Worm (Caenorhabditis elegans) whole organism, L2 larva: ENCODE data around the gene R04D3.3.

Source experiments
- C34F6.9 ChIP-seq: fragments of 150-350 bp; optimal IDR thresholded peaks from 2 replicates; lab custom pipeline; 2014; ENCODE audit warnings: missing biosample characterization, missing genetic modification characterization
- F13H6.1 ChIP-seq: sonication (generic microtip); optimal IDR thresholded peaks from 2 replicates; lab custom pipeline; 2016; ENCODE audit warnings: missing genetic modification characterization, missing compliant biosample characterization
- R02D3.7 ChIP-seq: fragments of 150-350 bp; optimal IDR thresholded peaks from 2 replicates; lab custom pipeline; 2014; ENCODE audit warnings: missing biosample characterization, missing genetic modification characterization
- Y55F3AM.14 ChIP-seq: fragments of 200-800 bp; sonication (Bioruptor generic); optimal IDR thresholded peaks from 2 replicates; lab custom pipeline; 2018; ENCODE audit warnings: mild to moderate bottlenecking, missing genetic modification characterization, missing compliant biosample characterization
- ZK546.5 ChIP-seq: sonication (generic microtip); optimal IDR thresholded peaks from 2 replicates; lab custom pipeline; 2017; ENCODE audit warnings: missing biosample characterization, missing genetic modification characterization
- alr-1 ChIP-seq: fragments of 150-350 bp; optimal IDR thresholded peaks from 2 replicates; lab custom pipeline; 2014; ENCODE audit warnings: missing biosample characterization, missing genetic modification characterization
- aly-2 ChIP-seq: fragments of 150-350 bp; optimal IDR thresholded peaks from 2 replicates; lab custom pipeline; 2014; ENCODE audit warnings: missing biosample characterization, missing genetic modification characterization
- ama-1 ChIP-seq: fragments of 150-350 bp; optimal IDR thresholded peaks from 2 replicates; lab custom pipeline; 2018; ENCODE audit warnings: inconsistent platforms
- blmp-1 ChIP-seq: sonication (generic microtip); optimal IDR thresholded peaks from 2 replicates; lab custom pipeline; 2017; ENCODE audit warnings: missing genetic modification characterization, mild to moderate bottlenecking, missing compliant biosample characterization, antibody characterized with exemption, moderate library complexity; ENCODE audit not compliant: insufficient read depth
- ceh-16 ChIP-seq: fragments of 150-350 bp; optimal IDR thresholded peaks from 2 replicates; lab custom pipeline; 2014; ENCODE audit warnings: missing biosample characterization, missing genetic modification characterization
- ceh-82 ChIP-seq: fragments of 150-350 bp; optimal IDR thresholded peaks from 2 replicates; lab custom pipeline; 2014; ENCODE audit warnings: missing biosample characterization, missing genetic modification characterization
- crh-2 ChIP-seq: sonication (generic microtip); optimal IDR thresholded peaks from 2 replicates; lab custom pipeline; 2017; ENCODE audit warnings: missing biosample characterization, missing genetic modification characterization
- dmd-4 ChIP-seq: sonication (generic microtip); optimal IDR thresholded peaks from 2 replicates; lab custom pipeline; 2017; ENCODE audit warnings: missing biosample characterization, missing genetic modification characterization
- egl-27 ChIP-seq: sonication (generic microtip); optimal IDR thresholded peaks from 3 replicates; lab custom pipeline; 2017; ENCODE audit warnings: missing biosample characterization, missing genetic modification reagents, missing genetic modification characterization
- elt-1 ChIP-seq: fragments of 150-350 bp; optimal IDR thresholded peaks from 2 replicates; lab custom pipeline; 2014; ENCODE audit warnings: missing biosample characterization, missing genetic modification characterization
- elt-3 ChIP-seq: sonication (generic microtip); optimal IDR thresholded peaks from 2 replicates; lab custom pipeline; 2017; ENCODE audit warnings: missing biosample characterization, missing genetic modification characterization
- fos-1 ChIP-seq: fragments of 150-350 bp; optimal IDR thresholded peaks from 2 replicates; lab custom pipeline; 2014; ENCODE audit warnings: missing biosample characterization, missing genetic modification characterization
- gmeb-1 ChIP-seq: fragments of 150-350 bp; optimal IDR thresholded peaks from 2 replicates; lab custom pipeline; 2014; ENCODE audit warnings: missing biosample characterization, missing genetic modification characterization
- lin-11 ChIP-seq: fragments of 150-350 bp; sonication (generic microtip); optimal IDR thresholded peaks from 2 replicates; lab custom pipeline; 2014; ENCODE audit warnings: missing biosample characterization, missing genetic modification characterization, inconsistent platforms, mixed read lengths
- lin-13 ChIP-seq: fragments of 150-350 bp; optimal IDR thresholded peaks from 2 replicates; lab custom pipeline; 2014; ENCODE audit warnings: missing biosample characterization, missing genetic modification reagents, missing genetic modification characterization
- lin-39 ChIP-seq: fragments of 150-350 bp; optimal IDR thresholded peaks from 2 replicates; lab custom pipeline; 2014; ENCODE audit warnings: missing biosample characterization, missing genetic modification reagents, missing genetic modification characterization
- lsy-2 ChIP-seq, 2 experiments: fragments of 150-350 bp in 1 of 2; sonication (generic microtip) in 1 of 2; optimal IDR thresholded peaks; 2 replicates each; lab custom pipeline; 2014 to 2017; ENCODE audit warnings: missing biosample characterization in 2 of 2, missing genetic modification characterization in 2 of 2
- mab-5 ChIP-seq: fragments of 150-350 bp; optimal IDR thresholded peaks from 2 replicates; lab custom pipeline; 2014; ENCODE audit warnings: missing biosample characterization, missing genetic modification characterization
- mbf-1 ChIP-seq: sonication (generic microtip); optimal IDR thresholded peaks from 2 replicates; lab custom pipeline; 2017; ENCODE audit warnings: missing biosample characterization, missing genetic modification characterization
- mdl-1 ChIP-seq, 2 experiments: fragments of 150-350 bp in 1 of 2; sonication (generic microtip) in 1 of 2; optimal IDR thresholded peaks; 2 replicates each; lab custom pipeline; 2017; ENCODE audit warnings: missing biosample characterization in 2 of 2, missing genetic modification characterization in 2 of 2
- nhr-10 ChIP-seq: sonication (generic microtip); optimal IDR thresholded peaks from 2 replicates; lab custom pipeline; 2017; ENCODE audit warnings: missing biosample characterization, missing genetic modification characterization
- nhr-11 ChIP-seq: fragments of 150-350 bp; optimal IDR thresholded peaks from 2 replicates; lab custom pipeline; 2014; ENCODE audit warnings: missing biosample characterization, missing genetic modification characterization
- nhr-12 ChIP-seq: fragments of 150-350 bp; optimal IDR thresholded peaks from 2 replicates; lab custom pipeline; 2014; ENCODE audit warnings: missing biosample characterization, missing genetic modification characterization
- nhr-129 ChIP-seq: fragments of 150-350 bp; optimal IDR thresholded peaks from 2 replicates; lab custom pipeline; 2014; ENCODE audit warnings: missing biosample characterization, missing genetic modification characterization
- nhr-21 ChIP-seq: fragments of 150-350 bp; optimal IDR thresholded peaks from 2 replicates; lab custom pipeline; 2014; ENCODE audit warnings: missing biosample characterization, missing genetic modification characterization
- nhr-23 ChIP-seq: fragments of 150-350 bp; optimal IDR thresholded peaks from 2 replicates; lab custom pipeline; 2014; ENCODE audit warnings: missing biosample characterization, missing genetic modification reagents, missing genetic modification characterization
- nhr-237 ChIP-seq: fragments of 150-350 bp; optimal IDR thresholded peaks from 2 replicates; lab custom pipeline; 2014; ENCODE audit warnings: missing biosample characterization, missing genetic modification characterization
- nhr-25 ChIP-seq: fragments of 150-350 bp; sonication (generic microtip); optimal IDR thresholded peaks from 3 replicates; lab custom pipeline; 2014; ENCODE audit warnings: missing biosample characterization, missing genetic modification characterization
- nhr-6 ChIP-seq: fragments of 150-350 bp; optimal IDR thresholded peaks from 2 replicates; lab custom pipeline; 2014; ENCODE audit warnings: missing biosample characterization, missing genetic modification characterization
- nhr-77 ChIP-seq: fragments of 150-350 bp; optimal IDR thresholded peaks from 2 replicates; lab custom pipeline; 2014; ENCODE audit warnings: missing biosample characterization, missing genetic modification characterization
- peb-1 ChIP-seq: fragments of 150-350 bp; optimal IDR thresholded peaks from 2 replicates; lab custom pipeline; 2014; ENCODE audit warnings: missing biosample characterization, missing genetic modification characterization
- sem-4 ChIP-seq: fragments of 150-350 bp; optimal IDR thresholded peaks from 2 replicates; lab custom pipeline; 2014; ENCODE audit warnings: missing biosample characterization, missing genetic modification reagents, missing genetic modification characterization
- skn-1 ChIP-seq: sonication (generic microtip); optimal IDR thresholded peaks from 2 replicates; lab custom pipeline; 2017; ENCODE audit warnings: missing biosample characterization, missing genetic modification characterization
- sma-3 ChIP-seq: sonication (generic microtip); optimal IDR thresholded peaks from 2 replicates; lab custom pipeline; 2016; ENCODE audit warnings: missing genetic modification reagents, missing genetic modification characterization, missing compliant biosample characterization
- sma-9 ChIP-seq, 2 experiments: fragments of 150-350 bp in 1 of 2; sonication (generic microtip) in 1 of 2; optimal IDR thresholded peaks; 2 replicates each; lab custom pipeline; 2014 to 2016; ENCODE audit warnings: missing genetic modification characterization in 2 of 2, mild to moderate bottlenecking in 1 of 2, missing biosample characterization in 1 of 2, missing compliant biosample characterization in 1 of 2, missing genetic modification reagents in 1 of 2, moderate library complexity in 1 of 2
- snpc-4 ChIP-seq: fragments of 150-350 bp; optimal IDR thresholded peaks from 2 replicates; lab custom pipeline; 2014; ENCODE audit warnings: missing biosample characterization, missing genetic modification characterization
- unc-39 ChIP-seq: fragments of 150-350 bp; optimal IDR thresholded peaks from 2 replicates; lab custom pipeline; 2014; ENCODE audit warnings: missing biosample characterization, missing genetic modification characterization
- unc-55 ChIP-seq: fragments of 150-350 bp; sonication (generic microtip); optimal IDR thresholded peaks from 3 replicates; lab custom pipeline; 2014; ENCODE audit warnings: missing biosample characterization, missing genetic modification reagents, missing genetic modification characterization
- unc-62 ChIP-seq: fragments of 150-350 bp; optimal IDR thresholded peaks from 2 replicates; lab custom pipeline; 2014; ENCODE audit warnings: missing biosample characterization, missing genetic modification reagents, missing genetic modification characterization
- zag-1 ChIP-seq: fragments of 150-350 bp; optimal IDR thresholded peaks from 2 replicates; lab custom pipeline; 2014; ENCODE audit warnings: missing biosample characterization, missing genetic modification characterization
- ztf-1 ChIP-seq: fragments of 200-800 bp; sonication (Bioruptor generic); conservative IDR thresholded peaks from 2 replicates; pipeline ENCODE4 v1.3.6; 2022; ENCODE audit warnings: missing genetic modification characterization, missing compliant biosample characterization
- ztf-11 ChIP-seq: sonication (generic microtip); optimal IDR thresholded peaks from 2 replicates; lab custom pipeline; 2017; ENCODE audit warnings: missing biosample characterization, missing genetic modification characterization
- ztf-4 ChIP-seq: fragments of 150-350 bp; optimal IDR thresholded peaks from 2 replicates; lab custom pipeline; 2014; ENCODE audit warnings: missing biosample characterization, missing genetic modification characterization

The R04D3.3 gene

DNA sequence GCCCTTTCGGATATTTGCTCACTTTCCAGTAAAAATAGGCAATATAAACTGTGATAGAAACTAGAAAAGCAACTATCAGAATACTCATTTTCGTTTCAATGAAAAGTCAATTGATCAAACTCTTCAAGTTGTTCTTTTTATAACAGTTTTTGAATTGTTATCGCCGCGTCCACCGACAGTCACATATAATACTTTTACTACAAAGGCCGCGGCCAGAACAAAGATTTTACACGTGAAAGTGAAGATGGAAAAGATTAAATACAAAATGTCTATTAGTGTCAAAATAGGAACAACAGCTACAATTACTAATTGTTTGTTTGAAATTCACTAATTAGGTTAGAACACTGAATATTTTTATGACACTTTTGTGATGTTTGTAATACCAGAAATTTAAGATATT, 20.8 kb downstream of the R04D3.3 start, which contains the start of gene cyp-14A2:
Gene cyp-14A2, minus strand, starts transcription at position 101 of the 400 bp plus-strand sequence.
- TF ChIP-seq ceh-82 (no peak), egl-27 (tag; lab: Kevin White, UChicago) (no peak), nhr-237 (tag; lab: Kevin White, UChicago) (no peak), unc-55 (GFP tag; lab: Kevin White, UChicago) (no peak), mbf-1 (tag; lab: Kevin White, UChicago) (no peak), dmd-4 (no peak)

DNA sequence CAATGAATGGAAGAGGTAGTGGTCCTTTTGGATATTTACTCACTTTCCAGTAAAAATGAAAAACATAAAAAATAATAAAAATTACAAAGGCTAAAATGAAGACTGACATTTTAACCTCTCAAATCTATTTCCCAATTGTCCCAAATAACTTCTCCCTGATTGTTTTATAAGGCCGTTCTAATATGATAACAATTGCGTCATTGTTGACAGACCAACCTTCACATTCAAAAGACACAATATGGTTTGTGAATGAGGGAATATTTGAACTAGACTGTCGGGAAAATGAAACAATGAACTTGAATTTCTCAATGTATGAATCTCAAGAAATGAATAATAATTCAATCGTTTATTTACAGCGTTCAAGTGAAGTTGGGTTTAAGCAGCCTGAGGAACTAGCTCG, 23.2 kb downstream of the R04D3.3 start, which contains the start of gene cyp-14A1:
Gene cyp-14A1, minus strand, starts transcription at position 126 of the 400 bp plus-strand sequence.
- TF ChIP-seq skn-1 (tag; lab: Kevin White, UChicago) (no peak), nhr-129 (tag; lab: Kevin White, UChicago) (peak; percentile 74), mdl-1 (tag; optimal IDR thresholded peaks at IDR 0.05; lab: Kevin White, UChicago) (no peak), Y55F3AM.14 (GFP tag; lab: Kevin White, UChicago) (no peak)
- TF ChIP-seq, all 48 proteins: peak for 1

DNA sequence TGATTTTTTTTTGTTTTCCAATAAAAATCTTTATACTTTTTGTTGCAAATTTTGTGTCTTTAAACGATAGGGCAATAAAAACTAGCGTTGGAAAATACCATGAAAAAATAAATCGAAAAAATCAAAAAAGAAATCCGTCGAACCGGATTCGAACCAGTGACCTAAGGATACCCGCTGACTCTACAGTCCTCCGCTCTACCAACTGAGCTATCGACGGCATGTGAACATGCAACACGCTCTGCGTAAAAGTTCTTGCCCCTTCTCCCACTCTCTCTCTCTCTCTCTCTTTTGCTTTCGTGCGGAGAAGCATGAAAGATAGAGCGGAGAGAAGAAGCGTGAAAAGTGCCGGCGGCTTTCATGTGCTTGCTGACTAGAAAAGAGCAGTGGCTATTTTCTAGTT, 25.9 kb downstream of the R04D3.3 start:
- no peak for TF ChIP-seq ZK546.5 (tag; lab: Kevin White, UChicago)
- TF ChIP-seq crh-2 (tag; lab: Kevin White, UChicago), result peak; percentile 36
- peak in 1 of 2 experiments; percentile 36 for TF ChIP-seq lsy-2 (tag; optimal IDR thresholded peaks at IDR 0.05; lab: Kevin White, UChicago)
- no peak for TF ChIP-seq lin-39
- peak; percentile 83 for TF ChIP-seq nhr-129 (tag; lab: Kevin White, UChicago)
- TF ChIP-seq nhr-23 (tag; lab: Kevin White, UChicago), result no peak
- TF ChIP-seq ztf-1 (GFP tag; lab: Robert Waterston, UW), result no peak
- no peak for TF ChIP-seq elt-3 (tag; lab: Kevin White, UChicago)
- TF ChIP-seq ztf-11 (tag; lab: Kevin White, UChicago), result no peak
- no peak for TF ChIP-seq unc-62
- TF ChIP-seq lin-13 (GFP tag; lab: Kevin White, UChicago), result no peak
- TF ChIP-seq nhr-21, result peak; percentile 42
- peak; percentile 30 for TF ChIP-seq sma-3 (GFP tag; lab: Kevin White, UChicago)
- peak; percentile 19 for TF ChIP-seq gmeb-1
- TF ChIP-seq mab-5, result no peak
- TF ChIP-seq elt-1 (tag; lab: Kevin White, UChicago), result no peak
- peak; percentile 23 for TF ChIP-seq Y55F3AM.14 (GFP tag; lab: Kevin White, UChicago)
- TF ChIP-seq ceh-82, result no peak
- TF ChIP-seq blmp-1, result no peak
- no peak for TF ChIP-seq mbf-1 (tag; lab: Kevin White, UChicago)
- TF ChIP-seq alr-1 (tag; lab: Kevin White, UChicago), result no peak
- no peak for TF ChIP-seq nhr-10 (tag; lab: Kevin White, UChicago)
- no peak for TF ChIP-seq egl-27 (tag; lab: Kevin White, UChicago)
- TF ChIP-seq unc-55 (GFP tag; lab: Kevin White, UChicago), result peak; percentile 66
- no peak for TF ChIP-seq nhr-25 (tag; lab: Kevin White, UChicago)
- TF ChIP-seq nhr-77 (tag; lab: Kevin White, UChicago), result no peak
- TF ChIP-seq sem-4, result peak; percentile 16
- TF ChIP-seq nhr-11 (tag; lab: Kevin White, UChicago), result no peak
- TF ChIP-seq F13H6.1 (tag; lab: Kevin White, UChicago), result peak; percentile 65
- no peak for TF ChIP-seq R02D3.7 (tag; lab: Kevin White, UChicago)
- TF ChIP-seq aly-2, result no peak
- no peak for TF ChIP-seq ama-1
- peak; percentile 36 for TF ChIP-seq C34F6.9 (tag; lab: Kevin White, UChicago)
- TF ChIP-seq skn-1 (tag; lab: Kevin White, UChicago), result no peak
- TF ChIP-seq nhr-6 (tag; lab: Kevin White, UChicago), result no peak
- no peak for TF ChIP-seq snpc-4
- TF ChIP-seq ztf-4, result peak; percentile 35
- no peak for TF ChIP-seq unc-39 (tag; lab: Kevin White, UChicago)
- TF ChIP-seq ceh-16 (tag; lab: Kevin White, UChicago), result peak; percentile 31
- TF ChIP-seq dmd-4, result no peak
- peak; percentile 68 for TF ChIP-seq sma-9 (GFP tag; optimal IDR thresholded peaks at IDR 0.05; lab: Kevin White, UChicago)
- TF ChIP-seq sma-9 (tag; optimal IDR thresholded peaks at IDR 0.05; lab: Kevin White, UChicago), result no peak
- peak; percentile 19 for TF ChIP-seq fos-1 (tag; lab: Kevin White, UChicago)
- TF ChIP-seq zag-1 (tag; lab: Kevin White, UChicago), result peak; percentile 45
- TF ChIP-seq nhr-12 (tag; lab: Kevin White, UChicago), result no peak
- no peak for TF ChIP-seq mdl-1 (tag; optimal IDR thresholded peaks at IDR 0.05; lab: Kevin White, UChicago)
- peak; percentile 28 for TF ChIP-seq lin-11 (tag; lab: Kevin White, UChicago)
- no peak for TF ChIP-seq peb-1 (tag; lab: Kevin White, UChicago)
- no peak for TF ChIP-seq nhr-237 (tag; lab: Kevin White, UChicago)
